Fruit fly (Drosophila melanogaster): Measurements from ENCODE around the gene otu.

The otu gene

DNA sequence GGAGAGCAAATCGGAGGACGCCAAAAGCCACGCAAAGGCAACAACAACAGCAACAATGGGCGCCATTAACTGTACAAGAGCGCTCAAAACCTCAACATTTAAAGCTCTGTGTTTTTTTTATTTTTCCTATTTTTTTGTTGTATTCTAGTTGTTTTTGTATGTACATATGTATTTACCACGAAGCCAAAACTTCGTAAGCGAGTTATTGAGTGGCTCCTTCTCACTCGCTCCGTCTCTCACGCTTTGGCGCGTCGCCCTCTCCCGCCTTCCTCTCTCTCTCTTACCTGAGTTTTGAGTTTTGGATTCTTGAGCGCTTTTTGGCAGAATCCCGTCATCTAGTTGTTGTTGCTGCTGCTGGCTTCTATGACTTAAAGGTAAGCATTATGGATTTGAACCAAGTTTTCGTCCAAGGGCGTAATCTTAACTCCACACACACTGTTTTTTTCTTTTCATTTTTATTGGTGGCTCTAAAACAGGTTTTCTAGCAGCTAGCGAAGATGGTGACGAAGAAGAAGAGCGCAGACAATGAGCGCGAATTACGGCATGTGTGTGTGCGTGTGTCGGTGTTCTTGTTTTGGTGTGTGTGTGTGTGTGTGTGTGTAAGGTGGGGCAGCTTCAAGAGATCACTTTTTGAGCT lies 28.8 kb upstream of the otu start (continued):
- TF ChIP-seq CG17385 (GFP tag; optimal IDR thresholded peaks at IDR 0.05), result peak; percentile 84
- TF ChIP-seq Med (GFP tag), result peak; percentile 55
- no peak for TF ChIP-seq CG1529 (GFP tag; optimal IDR thresholded peaks at IDR 0.05)
- TF ChIP-seq pros (GFP tag; optimal IDR thresholded peaks at IDR 0.05), result peak; percentile 89
- TF ChIP-seq cg (GFP tag; optimal IDR thresholded peaks at IDR 0.05), result peak; percentile 83
- TF ChIP-seq z (GFP tag; IDR thresholded peaks at IDR 0.05), result peak; percentile 95
- peak; percentile 75; the same call in 1 of the 4 replicates for TF ChIP-seq chinmo (GFP tag; IDR thresholded peaks at IDR 0.05; ENCODE audit: partially characterized antibody)
- TF ChIP-seq CG32532 (GFP tag; IDR thresholded peaks at IDR 0.05), result 0 out of 2 replicates have a peak, but pooled peaks have one; percentile 4

DNA sequence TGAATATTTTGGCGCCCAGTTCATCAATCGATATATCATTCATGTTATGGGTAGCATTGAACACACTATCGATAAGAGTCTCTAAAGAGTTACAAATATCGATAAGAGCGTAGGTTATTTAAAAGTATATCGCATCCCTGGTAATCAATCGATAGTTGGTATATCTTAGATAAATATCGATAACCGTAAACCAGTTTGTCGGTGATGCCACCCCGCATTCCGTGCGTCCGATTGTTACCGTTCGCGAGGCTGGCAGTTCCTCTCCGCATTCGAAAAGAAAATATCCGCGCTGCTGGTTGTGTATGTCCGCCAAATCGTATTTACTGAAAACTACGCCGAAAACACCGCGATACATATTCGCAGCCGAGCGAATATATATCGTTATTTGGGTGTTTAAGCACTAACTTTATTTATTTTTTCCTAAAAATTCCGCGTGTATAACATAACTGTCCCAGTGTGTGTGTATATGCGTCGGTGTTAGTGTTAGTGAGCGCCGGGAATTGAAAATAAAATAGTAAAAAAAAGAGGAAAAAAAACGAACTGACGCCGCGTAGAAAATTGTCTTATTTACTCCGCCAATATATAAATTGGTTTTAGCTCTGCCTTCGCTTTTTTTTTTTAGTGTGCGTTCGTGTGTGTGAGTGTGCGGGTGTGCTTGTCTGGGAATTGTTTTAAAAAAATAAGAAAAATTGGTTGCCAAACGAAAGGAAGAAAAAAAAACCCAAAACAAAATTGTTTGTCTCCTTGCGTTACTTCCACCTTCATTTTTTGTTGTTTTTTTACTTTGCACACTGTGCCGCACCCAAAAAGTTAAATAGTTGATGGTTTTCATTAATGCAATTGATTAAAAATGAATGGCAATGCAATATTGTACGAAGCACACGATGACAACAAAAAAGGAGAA lies 28.0 kb upstream of the otu start, which contains the start of gene Nrg:
Nrg (plus strand) TSS at position 253 of the 904 bp plus-strand sequence.
- TF ChIP-seq tup (GFP tag; optimal IDR thresholded peaks at IDR 0.05), result no peak
- peak; percentile 18 for TF ChIP-seq CG17568 (GFP tag; optimal IDR thresholded peaks at IDR 0.05)
- no peak for TF ChIP-seq GATAe (GFP tag; conservative IDR thresholded peaks at IDR 0.05)
- peak in 1 of 2 experiments; percentile 60 for TF ChIP-seq eve (GFP tag; optimal IDR thresholded peaks at IDR 0.05)
- no peak for TF ChIP-seq CG1792 (GFP tag; optimal IDR thresholded peaks at IDR 0.05)
- peak; percentile 37 for TF ChIP-seq lbe (GFP tag; optimal IDR thresholded peaks at IDR 0.05)
- TF ChIP-seq Usf (GFP tag; optimal IDR thresholded peaks at IDR 0.05), result no peak
- no peak for TF ChIP-seq Doc2 (GFP tag; IDR thresholded peaks at IDR 0.05)
- peak; percentile 86 for TF ChIP-seq Myb (GFP tag; optimal IDR thresholded peaks at IDR 0.05)
- peak; percentile 99 for TF ChIP-seq Doc3 (GFP tag; IDR thresholded peaks at IDR 0.05; ENCODE audit: partially characterized antibody)
- TF ChIP-seq Camta (GFP tag; optimal IDR thresholded peaks at IDR 0.05), result no peak
- TF ChIP-seq Antp (GFP tag; optimal IDR thresholded peaks at IDR 0.05), result peak; percentile 39
- TF ChIP-seq CG8924 (tag; optimal IDR thresholded peaks at IDR 0.05), result peak; percentile 59
- TF ChIP-seq run (tag; optimal IDR thresholded peaks at IDR 0.05), result peak; percentile 21
- TF ChIP-seq Tbp (GFP tag; optimal IDR thresholded peaks at IDR 0.05), result no peak
- no peak for TF ChIP-seq Ada2b (GFP tag; IDR thresholded peaks at IDR 0.05)
- no peak for TF ChIP-seq sc (optimal IDR thresholded peaks at IDR 0.05)
- no peak for TF ChIP-seq sc (GFP tag; optimal IDR thresholded peaks at IDR 0.05)
- peak; percentile 98 for TF ChIP-seq BEAF-32 (GFP tag; optimal IDR thresholded peaks at IDR 0.05)
- peak; percentile 4 for TF ChIP-seq D19B (GFP tag; optimal IDR thresholded peaks at IDR 0.05)
- no peak for TF ChIP-seq grn (GFP tag; optimal IDR thresholded peaks at IDR 0.05)
- no peak for TF ChIP-seq CG8765 (GFP tag; IDR thresholded peaks at IDR 0.05)
- TF ChIP-seq HLHmδ (GFP tag; optimal IDR thresholded peaks at IDR 0.05), result peak; percentile 70
- no peak for TF ChIP-seq CG31388 (GFP tag; optimal IDR thresholded peaks at IDR 0.05)
- TF ChIP-seq CG7839 (tag; optimal IDR thresholded peaks at IDR 0.05), result peak; percentile 20
- TF ChIP-seq CG14014 (GFP tag; IDR thresholded peaks at IDR 0.05), result peak; percentile 34; the same call in 1 of the 2 replicates
- no peak for TF ChIP-seq fru (optimal IDR thresholded peaks at IDR 0.05)
- no peak for TF ChIP-seq CG1602 (GFP tag; optimal IDR thresholded peaks at IDR 0.05)
- TF ChIP-seq CG18599 (GFP tag; optimal IDR thresholded peaks at IDR 0.05), result peak; percentile 43
- peak; percentile 66 for TF ChIP-seq Fer1 (GFP tag; optimal IDR thresholded peaks at IDR 0.05)
- TF ChIP-seq crc (GFP tag; optimal IDR thresholded peaks at IDR 0.05), result no peak
- no peak for TF ChIP-seq ERR (GFP tag; optimal IDR thresholded peaks at IDR 0.05)
- no peak for TF ChIP-seq az2 (GFP tag; optimal IDR thresholded peaks at IDR 0.05)
- TF ChIP-seq CG4328 (GFP tag; optimal IDR thresholded peaks at IDR 0.05), result peak; percentile 42
- peak; percentile 99 for TF ChIP-seq E2f2 (GFP tag; IDR thresholded peaks at IDR 0.05)
- TF ChIP-seq unpg (GFP tag; optimal IDR thresholded peaks at IDR 0.05), result no peak
- peak; percentile 87 for TF ChIP-seq CG7928 (GFP tag; optimal IDR thresholded peaks at IDR 0.05)
- no peak for TF ChIP-seq CG30431 (GFP tag; optimal IDR thresholded peaks at IDR 0.05)
- TF ChIP-seq CG9609 (GFP tag; optimal IDR thresholded peaks at IDR 0.05), result no peak
- TF ChIP-seq CG17385 (GFP tag; optimal IDR thresholded peaks at IDR 0.05), result peak; percentile 13
